Fruit fly (Drosophila melanogaster) whole organism: ENCODE results near the gene Nhe1.

Source experiments
- CG8478 ChIP-seq: fragments of >200 bp; optimal IDR thresholded peaks from 2 replicates; lab custom pipeline; 2018; ENCODE audit warnings: inconsistent platforms
- Dll ChIP-seq: fragments of >200 bp; optimal IDR thresholded peaks from 2 replicates; lab custom pipeline; 2017
- EcR ChIP-seq, 2 experiments: fragments of >200 bp; optimal IDR thresholded peaks; 2 replicates each; lab custom pipeline; 2017; ENCODE audit warnings: missing biosample characterization in 2 of 2, missing genetic modification characterization in 2 of 2, missing genetic modification reagents in 2 of 2
- pan ChIP-seq: fragments of >200 bp; optimal IDR thresholded peaks from 2 replicates; lab custom pipeline; 2017
- psq ChIP-seq: fragments of >200 bp; optimal IDR thresholded peaks from 2 replicates; lab custom pipeline; 2017
- usp ChIP-seq: fragments of >200 bp; optimal IDR thresholded peaks from 2 replicates; lab custom pipeline; 2017; ENCODE audit warnings: missing biosample characterization, missing genetic modification characterization, mixed read lengths

- TF ChIP-seq usp (GFP tag; lab: Kevin White, UChicago) (no peak), psq (no peak), CG8478 (lab: Kevin White, UChicago) (no peak), pan (lab: Kevin White, UChicago) (no peak), Dll (lab: Kevin White, UChicago) (no peak), EcR (GFP tag; optimal IDR thresholded peaks at IDR 0.05; lab: Kevin White, UChicago) (no peak)
These were observed 36.6 kb upstream of the Nhe1 start, which contains the start of the genes CG31974 and CG11454 for dm6 chr2L:143088-143487.
